Fruit fly (Drosophila melanogaster) S2 (cell line): ENCODE results near the gene Reph.
A peak's percentile ranks its signal among the peaks of the same experiment; 100 is the strongest.

Experiments
- CG8478 ChIP-seq: fragments of >200 bp; optimal IDR thresholded peaks from 2 replicates; lab custom pipeline; 2018
- CTCF ChIP-seq, 2 experiments: fragments of >200 bp; optimal IDR thresholded peaks; 2 replicates each; lab custom pipeline; 2018

Reph gene

dm6 chr2L:3804641-3805273 lies 1.4 kb downstream of the Reph start:
- TF ChIP-seq CG8478 (lab: Kevin White, UChicago) (no peak), CTCF (optimal IDR thresholded peaks at IDR 0.05; lab: Kevin White, UChicago) (no peak)

dm6 chr2L:3805274-3806196 lies 2.2 kb downstream of the Reph start:
- no peak for TF ChIP-seq CTCF (optimal IDR thresholded peaks at IDR 0.05; lab: Kevin White, UChicago)
- no peak for TF ChIP-seq CG8478 (lab: Kevin White, UChicago)

- no peak for TF ChIP-seq CG8478 (lab: Kevin White, UChicago)
- no peak for TF ChIP-seq CTCF (optimal IDR thresholded peaks at IDR 0.05; lab: Kevin White, UChicago)
Observed at dm6 chr2L:3806197-3807030, 3.1 kb downstream of the Reph start.

- TF ChIP-seq CG8478 (lab: Kevin White, UChicago) (no peak), CTCF (optimal IDR thresholded peaks at IDR 0.05; lab: Kevin White, UChicago) (peak in 1 of 2 experiments; percentile 60)
Observed at dm6 chr2L:3813255-3813875, 10.0 kb downstream of the Reph start, which contains the start of gene CG3407. TSS of gene CG3407 (minus strand) at chr2L:3813410.

dm6 chr2L:3814163-3814562 lies 10.8 kb downstream of the Reph start:
- TF ChIP-seq CG8478 (lab: Kevin White, UChicago) (no peak), CTCF (optimal IDR thresholded peaks at IDR 0.05; lab: Kevin White, UChicago) (no peak)

dm6 chr2L:3818903-3819302 lies 15.6 kb downstream of the Reph start:
- no peak for TF ChIP-seq CTCF (optimal IDR thresholded peaks at IDR 0.05; lab: Kevin White, UChicago)
- no peak for TF ChIP-seq CG8478 (lab: Kevin White, UChicago)

dm6 chr2L:3822462-3823065 lies 19.2 kb downstream of the Reph start:
- TF ChIP-seq CTCF (optimal IDR thresholded peaks at IDR 0.05; lab: Kevin White, UChicago) (no peak), CG8478 (lab: Kevin White, UChicago) (no peak)

- no peak for TF ChIP-seq CG8478 (lab: Kevin White, UChicago)
- TF ChIP-seq CTCF (optimal IDR thresholded peaks at IDR 0.05; lab: Kevin White, UChicago): no peak
Observed at dm6 chr2L:3823835-3824234, 20.5 kb downstream of the Reph start.

- no peak for TF ChIP-seq CG8478 (lab: Kevin White, UChicago)
- no peak for TF ChIP-seq CTCF (optimal IDR thresholded peaks at IDR 0.05; lab: Kevin White, UChicago)
Observed at dm6 chr2L:3825413-3825812, 22.1 kb downstream of the Reph start, which contains the start of gene slp1. TSS of gene slp1 (plus strand) at chr2L:3825675.

- TF ChIP-seq CTCF (optimal IDR thresholded peaks at IDR 0.05; lab: Kevin White, UChicago): no peak
- no peak for TF ChIP-seq CG8478 (lab: Kevin White, UChicago)
Observed at dm6 chr2L:3827406-3828133, 24.2 kb downstream of the Reph start.

dm6 chr2L:3829220-3829619 lies 25.9 kb downstream of the Reph start:
- TF ChIP-seq CTCF (optimal IDR thresholded peaks at IDR 0.05; lab: Kevin White, UChicago): no peak
- no peak for TF ChIP-seq CG8478 (lab: Kevin White, UChicago)

- TF ChIP-seq CG8478 (lab: Kevin White, UChicago) (no peak), CTCF (optimal IDR thresholded peaks at IDR 0.05; lab: Kevin White, UChicago) (no peak)
Observed at dm6 chr2L:3831694-3832093, 28.3 kb downstream of the Reph start.

dm6 chr2L:3832249-3832675 lies 28.9 kb downstream of the Reph start:
- TF ChIP-seq CG8478 (lab: Kevin White, UChicago) (no peak), CTCF (optimal IDR thresholded peaks at IDR 0.05; lab: Kevin White, UChicago) (no peak)
